2 fruit fly cellular contexts compared by ENCODE assay signal in the genomic region with DNA sequence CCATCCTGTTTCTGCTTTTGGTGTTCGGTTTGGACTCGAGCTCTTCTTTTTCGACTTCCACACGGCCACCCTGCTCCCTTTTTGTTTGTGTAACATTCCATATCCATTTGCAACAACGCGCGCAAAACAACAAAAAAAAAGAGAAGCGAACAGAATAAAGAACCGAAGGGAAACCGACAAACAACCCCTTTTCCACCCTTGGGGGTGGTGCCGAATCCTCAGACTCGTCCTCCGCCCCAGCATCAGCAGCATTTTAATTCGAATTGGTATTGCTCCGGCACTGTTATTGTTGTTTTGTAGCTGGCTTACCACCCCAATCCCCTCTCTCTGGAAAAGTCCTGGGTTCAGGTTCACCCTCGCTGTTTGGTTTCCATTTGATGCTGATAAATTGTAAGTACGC.
TF ChIP-seq lines count a peak whose summit lies in the region.

No protein-coding gene starts in this region.

- TF ChIP-seq CTCF in whole organism, embryonic (GFP tag; optimal IDR thresholded peaks at IDR 0.05; lab: Kevin White, UChicago) = no peak

TF ChIP-seq in whole organism, embryonic, 481 proteins besides CTCF, POLR2A, EP300 and RAD21 (continues in another document):
- TF ChIP-seq Usf (GFP tag; optimal IDR thresholded peaks at IDR 0.05; lab: Kevin White, UChicago) (no peak), run (tag; optimal IDR thresholded peaks at IDR 0.05; lab: Kevin White, UChicago) (no peak), gcm2 (GFP tag; optimal IDR thresholded peaks at IDR 0.05; lab: Kevin White, UChicago) (no peak), CG8290 (GFP tag; optimal IDR thresholded peaks at IDR 0.05; lab: Kevin White, UChicago) (no peak), CG8290 (tag; optimal IDR thresholded peaks at IDR 0.05; lab: Kevin White, UChicago) (no peak), Mes4 (GFP tag; optimal IDR thresholded peaks at IDR 0.05; lab: Kevin White, UChicago) (no peak), Atf6 (GFP tag; IDR thresholded peaks at IDR 0.05; lab: Robert Waterston, UW) (no peak), CG9797 (GFP tag; optimal IDR thresholded peaks at IDR 0.05; lab: Kevin White, UChicago) (no peak), tup (GFP tag; optimal IDR thresholded peaks at IDR 0.05; lab: Kevin White, UChicago) (no peak), CG12659 (GFP tag; optimal IDR thresholded peaks at IDR 0.05; lab: Kevin White, UChicago) (no peak), H2.0 (GFP tag; IDR thresholded peaks at IDR 0.05; lab: Robert Waterston, UW) (no peak), dimm (GFP tag; IDR thresholded peaks at IDR 0.05; lab: Robert Waterston, UW) (no peak), CG31441 (GFP tag; IDR thresholded peaks at IDR 0.05; lab: Robert Waterston, UW) (no peak), H15 (GFP tag; IDR thresholded peaks at IDR 0.05; lab: Robert Waterston, UW) (no peak), CG30403 (GFP tag; optimal IDR thresholded peaks at IDR 0.05; lab: Kevin White, UChicago) (no peak), CG9876 (GFP tag; optimal IDR thresholded peaks at IDR 0.05; lab: Kevin White, UChicago) (no peak), usp (GFP tag; optimal IDR thresholded peaks at IDR 0.05; lab: Kevin White, UChicago) (no peak), CG42726 (GFP tag; IDR thresholded peaks at IDR 0.05; lab: Robert Waterston, UW; ENCODE audit: partially characterized antibody) (no peak), Elba2 (GFP tag; optimal IDR thresholded peaks at IDR 0.05; lab: Kevin White, UChicago) (no peak), D19A (tag; optimal IDR thresholded peaks at IDR 0.05; lab: Kevin White, UChicago) (no peak), Gsc (GFP tag; IDR thresholded peaks at IDR 0.05; lab: Robert Waterston, UW) (no peak), CG7271 (tag; optimal IDR thresholded peaks at IDR 0.05; lab: Kevin White, UChicago) (no peak), sqz (GFP tag; optimal IDR thresholded peaks at IDR 0.05; lab: Kevin White, UChicago) (peak; percentile 71), oc (tag; optimal IDR thresholded peaks at IDR 0.05; lab: Kevin White, UChicago) (peak; percentile 40), z (GFP tag; IDR thresholded peaks at IDR 0.05; lab: Robert Waterston, UW) (no peak), tx (GFP tag; optimal IDR thresholded peaks at IDR 0.05; lab: Kevin White, UChicago) (no peak), Drgx (GFP tag; IDR thresholded peaks at IDR 0.05; lab: Robert Waterston, UW) (no peak), B-H2 (GFP tag; optimal IDR thresholded peaks at IDR 0.05; lab: Kevin White, UChicago) (peak; percentile 2), kni (GFP tag; optimal IDR thresholded peaks at IDR 0.05; lab: Kevin White, UChicago) (peak; percentile 61), Doc2 (GFP tag; IDR thresholded peaks at IDR 0.05; lab: Robert Waterston, UW) (no peak), seq (GFP tag; IDR thresholded peaks at IDR 0.05; lab: Robert Waterston, UW) (peak; percentile 36; the same call in 1 of the 2 replicates), crol (GFP tag; IDR thresholded peaks at IDR 0.05; lab: Robert Waterston, UW) (peak; percentile 54; the same call in 1 of the 2 replicates), CG10543 (GFP tag; optimal IDR thresholded peaks at IDR 0.05; lab: Kevin White, UChicago) (peak; percentile 32), CG16863 (GFP tag; optimal IDR thresholded peaks at IDR 0.05; lab: Kevin White, UChicago) (no peak), CG13894 (tag; optimal IDR thresholded peaks at IDR 0.05; lab: Kevin White, UChicago) (peak; percentile 24), dysf (GFP tag; IDR thresholded peaks at IDR 0.05; lab: Robert Waterston, UW) (no peak), CG4617 (GFP tag; optimal IDR thresholded peaks at IDR 0.05; lab: Kevin White, UChicago; ENCODE audit: borderline replicate concordance) (no peak), CG2129 (GFP tag; IDR thresholded peaks at IDR 0.05; lab: Robert Waterston, UW; ENCODE audit: partially characterized antibody) (no peak), croc (GFP tag; conservative IDR thresholded peaks at IDR 0.05; lab: Robert Waterston, UW) (no peak), lov (optimal IDR thresholded peaks at IDR 0.05; lab: Kevin White, UChicago) (no peak), lov (GFP tag; IDR thresholded peaks at IDR 0.05; lab: Robert Waterston, UW) (no peak), slou (GFP tag; optimal IDR thresholded peaks at IDR 0.05; lab: Kevin White, UChicago) (no peak), HLH4C (GFP tag; IDR thresholded peaks at IDR 0.05; lab: Robert Waterston, UW; ENCODE audit: partially characterized antibody) (no peak), CG12769 (tag; optimal IDR thresholded peaks at IDR 0.05; lab: Kevin White, UChicago) (no peak), nom (GFP tag; optimal IDR thresholded peaks at IDR 0.05; lab: Kevin White, UChicago) (peak; percentile 34)

TF ChIP-seq in whole organism, prepupa, 60 proteins besides CTCF, POLR2A, EP300 and RAD21:
- TF ChIP-seq Lpt (GFP tag; optimal IDR thresholded peaks at IDR 0.05; lab: Kevin White, UChicago) = no peak
- TF ChIP-seq CG6808 (GFP tag; optimal IDR thresholded peaks at IDR 0.05; lab: Kevin White, UChicago) = peak; percentile 19
- no peak for TF ChIP-seq acj6 (GFP tag; optimal IDR thresholded peaks at IDR 0.05; lab: Kevin White, UChicago)
- no peak for TF ChIP-seq Met (GFP tag; optimal IDR thresholded peaks at IDR 0.05; lab: Kevin White, UChicago)
- no peak for TF ChIP-seq fd85E (GFP tag; optimal IDR thresholded peaks at IDR 0.05; lab: Kevin White, UChicago)
- no peak for TF ChIP-seq pdm3 (GFP tag; optimal IDR thresholded peaks at IDR 0.05; lab: Kevin White, UChicago)
- TF ChIP-seq CG6854 (GFP tag; optimal IDR thresholded peaks at IDR 0.05; lab: Kevin White, UChicago) = no peak
- no peak for TF ChIP-seq achi (GFP tag; optimal IDR thresholded peaks at IDR 0.05; lab: Kevin White, UChicago)
- no peak for TF ChIP-seq OdsH (GFP tag; optimal IDR thresholded peaks at IDR 0.05; lab: Kevin White, UChicago)
- TF ChIP-seq CG10669 (GFP tag; optimal IDR thresholded peaks at IDR 0.05; lab: Kevin White, UChicago) = no peak
- no peak for TF ChIP-seq CG1621 (tag; optimal IDR thresholded peaks at IDR 0.05; lab: Kevin White, UChicago)
- TF ChIP-seq CG8632 (GFP tag; optimal IDR thresholded peaks at IDR 0.05; lab: Kevin White, UChicago) = no peak
- no peak for TF ChIP-seq fkh (GFP tag; optimal IDR thresholded peaks at IDR 0.05; lab: Kevin White, UChicago)
- TF ChIP-seq salr (GFP tag; optimal IDR thresholded peaks at IDR 0.05; lab: Kevin White, UChicago) = no peak
- no peak for TF ChIP-seq CG32006 (GFP tag; optimal IDR thresholded peaks at IDR 0.05; lab: Kevin White, UChicago)
- peak in 1 of 2 experiments; percentile 29 for TF ChIP-seq ss (GFP tag; optimal IDR thresholded peaks at IDR 0.05; lab: Kevin White, UChicago)
- no peak for TF ChIP-seq Eip75B (GFP tag; optimal IDR thresholded peaks at IDR 0.05; lab: Kevin White, UChicago)
- TF ChIP-seq Smox (GFP tag; optimal IDR thresholded peaks at IDR 0.05; lab: Kevin White, UChicago) = no peak
- TF ChIP-seq svp (GFP tag; lab: Kevin White, UChicago) = no peak
- no peak for TF ChIP-seq CG34406 (GFP tag; optimal IDR thresholded peaks at IDR 0.05; lab: Kevin White, UChicago)
- TF ChIP-seq Gug (GFP tag; IDR thresholded peaks at IDR 0.05; lab: Robert Waterston, UW) = no peak
- peak; percentile 2 for TF ChIP-seq Eip78C (GFP tag; lab: Kevin White, UChicago)
TF ChIP-seq in whole organism, prepupa: peak in this region for 3.
